Fruit fly (Drosophila melanogaster) whole organism, prepupa: ENCODE results near the gene hfp.

ENCODE experiments used
- Blimp-1 ChIP-seq: fragments of 200-800 bp; sonication (Bioruptor generic); optimal IDR thresholded peaks from 3 replicates; lab custom pipeline; 2017; ENCODE audit warnings: missing biosample characterization, missing genetic modification characterization, mild to moderate bottlenecking, moderate library complexity, missing genetic modification reagents
- CG10631 ChIP-seq: fragments of 200-800 bp; sonication (Bioruptor generic); optimal IDR thresholded peaks from 2 replicates; lab custom pipeline; 2016; ENCODE audit warnings: missing biosample characterization, missing genetic modification characterization
- CG10669 ChIP-seq: fragments of 200-800 bp; sonication (Bioruptor generic); optimal IDR thresholded peaks from 3 replicates; lab custom pipeline; 2018; ENCODE audit warnings: missing biosample characterization, mild to moderate bottlenecking, missing genetic modification characterization, moderate library complexity
- CG11294 ChIP-seq: fragments of 200-800 bp; sonication (Bioruptor generic); IDR thresholded peaks from 2 replicates; pipeline ENCODE4 v1.3.6; 2022; ENCODE audit warnings: missing biosample characterization, missing genetic modification characterization
- CG11902 ChIP-seq: fragments of 200-800 bp; sonication (Bioruptor generic); optimal IDR thresholded peaks from 3 replicates; lab custom pipeline; 2016; ENCODE audit warnings: missing biosample characterization, missing genetic modification characterization
- CG15336 ChIP-seq: fragments of 200-800 bp; sonication (Bioruptor generic); IDR thresholded peaks from 2 replicates; pipeline ENCODE4 v1.3.6; 2022; ENCODE audit warnings: missing biosample characterization, missing genetic modification characterization
- CG1621 ChIP-seq: fragments of 200-800 bp; sonication (Bioruptor generic); optimal IDR thresholded peaks from 3 replicates; lab custom pipeline; 2018; ENCODE audit warnings: missing biosample characterization, mild to moderate bottlenecking, missing genetic modification characterization
- CG16779 ChIP-seq: fragments of 200-800 bp; sonication (Bioruptor generic); optimal IDR thresholded peaks from 3 replicates; lab custom pipeline; 2017; ENCODE audit warnings: missing biosample characterization, mild to moderate bottlenecking, missing genetic modification characterization
- CG3032 ChIP-seq: fragments of 200-800 bp; optimal IDR thresholded peaks from 2 replicates; lab custom pipeline; 2019; ENCODE audit warnings: missing biosample characterization, mild to moderate bottlenecking, missing genetic modification characterization, moderate library complexity
- CG31627 ChIP-seq: fragments of 200-800 bp; sonication (Bioruptor generic); optimal IDR thresholded peaks from 3 replicates; lab custom pipeline; 2016; ENCODE audit warnings: missing biosample characterization, missing genetic modification characterization
- CG34406 ChIP-seq: fragments of 200-800 bp; sonication (Bioruptor generic); optimal IDR thresholded peaks from 3 replicates; lab custom pipeline; 2016; ENCODE audit warnings: missing biosample characterization, missing genetic modification characterization
- CG3919 ChIP-seq: fragments of 200-800 bp; sonication (Bioruptor generic); optimal IDR thresholded peaks from 3 replicates; lab custom pipeline; 2016; ENCODE audit warnings: missing biosample characterization, missing genetic modification characterization
- CG4318 ChIP-seq: fragments of 200-800 bp; sonication (Bioruptor generic); optimal IDR thresholded peaks from 3 replicates; lab custom pipeline; 2017; ENCODE audit warnings: missing biosample characterization, mild to moderate bottlenecking, missing genetic modification characterization
- CG6163 ChIP-seq: fragments of 200-800 bp; sonication (Bioruptor generic); IDR thresholded peaks from 3 replicates; pipeline ENCODE4 v1.3.6; 2022; ENCODE audit warnings: missing biosample characterization, missing genetic modification characterization
- CG6276 ChIP-seq: fragments of 200-800 bp; sonication (Bioruptor generic); optimal IDR thresholded peaks from 2 replicates; lab custom pipeline; 2017; ENCODE audit warnings: missing biosample characterization, mild to moderate bottlenecking, missing genetic modification characterization
- CG6792 ChIP-seq: fragments of 200-800 bp; sonication (Bioruptor generic); optimal IDR thresholded peaks from 3 replicates; lab custom pipeline; 2016; ENCODE audit warnings: missing biosample characterization, missing genetic modification characterization
- CG6854 ChIP-seq: fragments of 200-800 bp; sonication (Bioruptor generic); optimal IDR thresholded peaks from 2 replicates; lab custom pipeline; 2017; ENCODE audit warnings: missing biosample characterization, mild to moderate bottlenecking, missing genetic modification characterization
- CG7368 ChIP-seq: fragments of 200-800 bp; sonication (Bioruptor generic); optimal IDR thresholded peaks from 3 replicates; lab custom pipeline; 2016; ENCODE audit warnings: missing biosample characterization, missing genetic modification characterization
- CG9139 ChIP-seq: fragments of 200-800 bp; sonication (Bioruptor generic); optimal IDR thresholded peaks from 3 replicates; lab custom pipeline; 2017; ENCODE audit warnings: missing biosample characterization, mild to moderate bottlenecking, missing genetic modification characterization
- Eip75B ChIP-seq: fragments of 200-800 bp; sonication (Bioruptor generic); optimal IDR thresholded peaks from 3 replicates; lab custom pipeline; 2016; ENCODE audit warnings: missing biosample characterization, missing genetic modification characterization
- Eip78C ChIP-seq: fragments of 200-800 bp; sonication (Bioruptor generic); peaks from one replicate; lab custom pipeline; 2016; ENCODE audit warnings: missing biosample characterization, missing genetic modification characterization
- Ets21C ChIP-seq: fragments of 200-800 bp; sonication (Bioruptor generic); optimal IDR thresholded peaks from 3 replicates; lab custom pipeline; 2016; ENCODE audit warnings: missing biosample characterization, missing genetic modification characterization
- Gug ChIP-seq: fragments of 200-800 bp; sonication (Bioruptor generic); IDR thresholded peaks from 2 replicates; pipeline ENCODE4 v1.3.6; 2022; ENCODE audit warnings: missing biosample characterization, missing genetic modification characterization
- Hr38 ChIP-seq: sonication (Bioruptor generic); optimal IDR thresholded peaks from 2 replicates; lab custom pipeline; 2016; ENCODE audit warnings: missing biosample characterization, missing genetic modification characterization
- Hr39 ChIP-seq: fragments of 200-800 bp; sonication (Bioruptor generic); optimal IDR thresholded peaks from 2 replicates; lab custom pipeline; 2016; ENCODE audit warnings: missing biosample characterization, missing genetic modification characterization
- Hr4 ChIP-seq: fragments of 200-800 bp; sonication (Bioruptor generic); optimal IDR thresholded peaks from 3 replicates; lab custom pipeline; 2016; ENCODE audit warnings: missing biosample characterization, missing genetic modification characterization
- Lpt ChIP-seq: fragments of 200-800 bp; sonication (Bioruptor generic); optimal IDR thresholded peaks from 3 replicates; lab custom pipeline; 2016; ENCODE audit warnings: missing biosample characterization, missing genetic modification characterization
- Met ChIP-seq: fragments of 200-800 bp; sonication (Bioruptor generic); optimal IDR thresholded peaks from 3 replicates; lab custom pipeline; 2016; ENCODE audit warnings: missing biosample characterization, missing genetic modification characterization
- OdsH ChIP-seq: fragments of 200-800 bp; sonication (Bioruptor generic); optimal IDR thresholded peaks from 3 replicates; lab custom pipeline; 2016; ENCODE audit warnings: missing biosample characterization, missing genetic modification characterization
- Smox ChIP-seq: fragments of 200-800 bp; sonication (Bioruptor generic); optimal IDR thresholded peaks from 3 replicates; lab custom pipeline; 2016; ENCODE audit warnings: missing biosample characterization, missing genetic modification characterization
- Sox102F ChIP-seq: fragments of 200-800 bp; sonication (Bioruptor generic); optimal IDR thresholded peaks from 2 replicates; lab custom pipeline; 2016; ENCODE audit warnings: missing biosample characterization, mild to moderate bottlenecking, missing genetic modification characterization
- Sox14 ChIP-seq: fragments of 200-800 bp; sonication (Bioruptor generic); optimal IDR thresholded peaks from 3 replicates; lab custom pipeline; 2016; ENCODE audit warnings: missing biosample characterization, missing genetic modification characterization
- achi ChIP-seq: fragments of 200-800 bp; sonication (Bioruptor generic); optimal IDR thresholded peaks from 3 replicates; lab custom pipeline; 2016; ENCODE audit warnings: missing biosample characterization, missing genetic modification characterization
- cyc ChIP-seq: fragments of 200-800 bp; sonication (Bioruptor generic); optimal IDR thresholded peaks from 3 replicates; lab custom pipeline; 2016; ENCODE audit warnings: missing biosample characterization, missing genetic modification characterization
- dac ChIP-seq: fragments of 200-800 bp; sonication (Bioruptor generic); optimal IDR thresholded peaks from 2 replicates; lab custom pipeline; 2017; ENCODE audit warnings: missing biosample characterization, mild to moderate bottlenecking, missing genetic modification characterization
- dsx ChIP-seq: fragments of 200-800 bp; optimal IDR thresholded peaks from 3 replicates; lab custom pipeline; 2019; ENCODE audit warnings: missing biosample characterization, mild to moderate bottlenecking, missing genetic modification characterization, moderate library complexity; ENCODE audit not compliant: poor library complexity, severe bottlenecking
- eg ChIP-seq: fragments of 200-800 bp; sonication (Bioruptor generic); IDR thresholded peaks from 3 replicates; pipeline ENCODE4 v1.3.6; 2022; ENCODE audit warnings: missing biosample characterization, missing genetic modification characterization
- esn ChIP-seq: fragments of 200-800 bp; sonication (Bioruptor generic); optimal IDR thresholded peaks from 2 replicates; lab custom pipeline; 2016; ENCODE audit warnings: missing biosample characterization, mild to moderate bottlenecking, missing genetic modification characterization, moderate library complexity
- fd59A ChIP-seq: fragments of 200-800 bp; sonication (Bioruptor generic); optimal IDR thresholded peaks from 2 replicates; lab custom pipeline; 2017; ENCODE audit warnings: missing biosample characterization, mild to moderate bottlenecking, missing genetic modification characterization, missing genetic modification reagents
- fd85E ChIP-seq: fragments of 200-800 bp; sonication (Bioruptor generic); optimal IDR thresholded peaks from 3 replicates; lab custom pipeline; 2016; ENCODE audit warnings: missing biosample characterization, missing genetic modification characterization
- fkh ChIP-seq: fragments of 200-800 bp; sonication (Bioruptor generic); optimal IDR thresholded peaks from 3 replicates; lab custom pipeline; 2017; ENCODE audit warnings: missing biosample characterization, mild to moderate bottlenecking, missing genetic modification characterization, moderate library complexity
- lz ChIP-seq: fragments of 200-800 bp; sonication (Bioruptor generic); optimal IDR thresholded peaks from 3 replicates; lab custom pipeline; 2016; ENCODE audit warnings: missing biosample characterization, missing genetic modification characterization
- net ChIP-seq: fragments of 200-800 bp; sonication (Bioruptor generic); optimal IDR thresholded peaks from 3 replicates; lab custom pipeline; 2016; ENCODE audit warnings: missing biosample characterization, missing genetic modification characterization
- pdm3 ChIP-seq: fragments of 200-800 bp; sonication (Bioruptor generic); optimal IDR thresholded peaks from 3 replicates; lab custom pipeline; 2016; ENCODE audit warnings: missing biosample characterization, missing genetic modification characterization
- spab ChIP-seq: fragments of 200-800 bp; sonication (Bioruptor generic); optimal IDR thresholded peaks from 2 replicates; lab custom pipeline; 2017; ENCODE audit warnings: missing biosample characterization, mild to moderate bottlenecking, missing genetic modification characterization, missing genetic modification reagents
- ss ChIP-seq, 2 experiments: fragments of 200-800 bp; sonication (Bioruptor generic); optimal IDR thresholded peaks; 2 replicates in 1 of 2; 3 replicates in 1 of 2; lab custom pipeline; 2017 to 2018; ENCODE audit warnings: mild to moderate bottlenecking in 2 of 2, missing biosample characterization in 2 of 2, missing genetic modification characterization in 2 of 2, moderate library complexity in 1 of 2
- svp ChIP-seq: fragments of 200-800 bp; sonication (Bioruptor generic); peaks from one replicate; lab custom pipeline; 2016; ENCODE audit warnings: missing biosample characterization, missing genetic modification characterization
- topi ChIP-seq: fragments of 200-800 bp; sonication (Bioruptor generic); optimal IDR thresholded peaks from 3 replicates; lab custom pipeline; 2016; ENCODE audit warnings: missing biosample characterization, missing genetic modification characterization
- vri ChIP-seq: fragments of 200-800 bp; sonication (Bioruptor generic); optimal IDR thresholded peaks from 3 replicates; lab custom pipeline; 2016; ENCODE audit warnings: missing biosample characterization, mild to moderate bottlenecking, missing genetic modification characterization

hfp gene

DNA sequence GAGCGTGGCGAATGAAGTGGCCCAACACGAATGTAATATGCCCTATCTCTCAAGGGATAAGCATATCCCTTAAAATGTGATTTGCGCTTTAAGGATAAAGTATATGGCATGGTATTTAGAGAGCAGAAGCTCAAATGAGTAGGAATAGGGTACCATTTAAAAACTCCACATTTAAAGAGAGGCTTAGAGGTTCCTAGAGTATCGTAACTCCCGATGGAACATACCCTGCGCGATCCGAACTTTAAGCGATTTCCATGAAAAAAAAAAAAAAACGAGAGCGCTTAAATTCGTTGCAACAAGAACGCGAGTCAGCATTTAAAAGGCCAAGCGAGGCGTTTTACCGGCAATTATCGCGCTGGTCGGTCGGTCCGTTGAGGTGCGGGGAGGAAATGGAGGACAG lies 45.1 kb downstream of the hfp start (continued):
- peak; percentile 77 for TF ChIP-seq esn (GFP tag; lab: Kevin White, UChicago)
- TF ChIP-seq lz (GFP tag; lab: Kevin White, UChicago), result peak; percentile 65
- peak; percentile 75 for TF ChIP-seq Hr39 (GFP tag; lab: Kevin White, UChicago)
- peak; percentile 41 for TF ChIP-seq cyc (GFP tag; lab: Kevin White, UChicago)
- TF ChIP-seq topi (GFP tag; lab: Kevin White, UChicago), result peak; percentile 59
- peak; percentile 12 for TF ChIP-seq CG11902 (GFP tag; lab: Kevin White, UChicago)
- no peak for TF ChIP-seq Lpt

- TF ChIP-seq fd59A (GFP tag; lab: Kevin White, UChicago), result no peak
- peak; percentile 32 for TF ChIP-seq OdsH (GFP tag; lab: Kevin White, UChicago)
- TF ChIP-seq Ets21C (GFP tag; lab: Kevin White, UChicago), result no peak
- TF ChIP-seq CG6792 (GFP tag; lab: Kevin White, UChicago), result no peak
- TF ChIP-seq CG31627 (GFP tag; lab: Kevin White, UChicago), result peak; percentile 18
- TF ChIP-seq ss (GFP tag; optimal IDR thresholded peaks at IDR 0.05; lab: Kevin White, UChicago), result no peak
- TF ChIP-seq CG10631, result peak; percentile 28
- TF ChIP-seq CG16779 (tag; lab: Kevin White, UChicago), result no peak
- peak; percentile 16 for TF ChIP-seq CG10669 (GFP tag; lab: Kevin White, UChicago)
- no peak for TF ChIP-seq CG7368
- no peak for TF ChIP-seq CG6854
- no peak for TF ChIP-seq cyc (GFP tag; lab: Kevin White, UChicago)
- peak; percentile 20 for TF ChIP-seq Sox14 (GFP tag; lab: Kevin White, UChicago)
- peak; percentile 19 for TF ChIP-seq Met (GFP tag; lab: Kevin White, UChicago)
- peak; percentile 3 for TF ChIP-seq topi (GFP tag; lab: Kevin White, UChicago)
- TF ChIP-seq Gug (GFP tag; lab: Robert Waterston, UW), result 0 out of 2 replicates have a peak, but pooled peaks have one; percentile 20
- TF ChIP-seq Eip75B (GFP tag; lab: Kevin White, UChicago), result peak; percentile 19
- TF ChIP-seq Blimp-1 (GFP tag; lab: Kevin White, UChicago), result no peak
- TF ChIP-seq CG3919, result peak; percentile 29
- peak; percentile 44 for TF ChIP-seq svp
- TF ChIP-seq dsx, result no peak
- TF ChIP-seq CG6276 (GFP tag; lab: Kevin White, UChicago), result no peak
- TF ChIP-seq CG6163, result 0 out of 3 replicates have a peak, but pooled peaks have one; percentile 48
- no peak for TF ChIP-seq CG9139
- TF ChIP-seq vri (GFP tag; lab: Kevin White, UChicago), result peak; percentile 2
- TF ChIP-seq fd85E (GFP tag; lab: Kevin White, UChicago), result no peak
- no peak for TF ChIP-seq net
- no peak for TF ChIP-seq CG11294 (GFP tag; lab: Robert Waterston, UW)
- TF ChIP-seq CG3032 (tag; lab: Kevin White, UChicago), result peak; percentile 10
- TF ChIP-seq CG34406 (GFP tag; lab: Kevin White, UChicago), result no peak
- TF ChIP-seq Smox (GFP tag; lab: Kevin White, UChicago), result peak; percentile 9
- 0 out of 3 replicates have a peak, but pooled peaks have one; percentile 24 for TF ChIP-seq eg (GFP tag; lab: Robert Waterston, UW)
- TF ChIP-seq Hr38 (GFP tag; lab: Kevin White, UChicago), result no peak
- peak; percentile 17 for TF ChIP-seq achi (GFP tag; lab: Kevin White, UChicago)
- no peak for TF ChIP-seq fkh
- no peak for TF ChIP-seq CG1621 (tag; lab: Kevin White, UChicago)
- TF ChIP-seq Eip78C (GFP tag; lab: Kevin White, UChicago), result peak; percentile 62
- no peak for TF ChIP-seq spab (GFP tag; lab: Kevin White, UChicago)
- TF ChIP-seq lz (GFP tag; lab: Kevin White, UChicago), result no peak
- peak; percentile 13 for TF ChIP-seq Hr4 (GFP tag; lab: Kevin White, UChicago)
- TF ChIP-seq CG15336 (GFP tag; lab: Robert Waterston, UW), result peak; percentile 42
- no peak for TF ChIP-seq CG4318 (GFP tag; lab: Kevin White, UChicago)
- peak; percentile 28 for TF ChIP-seq Sox102F (GFP tag; lab: Kevin White, UChicago)
- peak; percentile 19 for TF ChIP-seq esn (GFP tag; lab: Kevin White, UChicago)
- no peak for TF ChIP-seq dac (GFP tag; lab: Kevin White, UChicago)
- no peak for TF ChIP-seq Lpt
- no peak for TF ChIP-seq CG11902 (GFP tag; lab: Kevin White, UChicago)
- TF ChIP-seq pdm3 (GFP tag; lab: Kevin White, UChicago), result peak; percentile 20
These were observed 51.5 kb downstream of the hfp start for dm6 chr3L:1450940-1451339.
